Fruit fly (Drosophila melanogaster) whole organism, embryonic: ENCODE measurements around the gene CG10793.
A peak's percentile ranks its signal among the peaks of the same experiment; 100 is the strongest.

Experiments used
- Blimp-1 ChIP-seq: fragments of 200-800 bp; sonication (Bioruptor generic); optimal IDR thresholded peaks from 3 replicates; lab custom pipeline; 2018; ENCODE audit warnings: missing biosample characterization, missing genetic modification characterization, mild to moderate bottlenecking, moderate library complexity, missing genetic modification reagents
- CG10267 ChIP-seq: fragments of 200-800 bp; sonication (Bioruptor generic); optimal IDR thresholded peaks from 2 replicates; lab custom pipeline; 2018; ENCODE audit warnings: missing biosample characterization, mild to moderate bottlenecking, missing genetic modification characterization, moderate library complexity
- CG10565 ChIP-seq: fragments of 200-800 bp; sonication (Bioruptor generic); optimal IDR thresholded peaks from 3 replicates; lab custom pipeline; 2016; ENCODE audit warnings: missing biosample characterization, mild to moderate bottlenecking, missing genetic modification characterization
- CG12236 ChIP-seq: fragments of 200-800 bp; sonication (Bioruptor generic); optimal IDR thresholded peaks from 2 replicates; lab custom pipeline; 2016; ENCODE audit warnings: missing biosample characterization, missing genetic modification characterization
- CG12299 ChIP-seq: fragments of 200-800 bp; sonication (Bioruptor generic); optimal IDR thresholded peaks from 2 replicates; lab custom pipeline; 2018; ENCODE audit warnings: missing biosample characterization, mild to moderate bottlenecking, missing genetic modification characterization
- CG12391 ChIP-seq: fragments of 200-800 bp; sonication (Bioruptor generic); optimal IDR thresholded peaks from 3 replicates; lab custom pipeline; 2018; ENCODE audit warnings: missing biosample characterization, mild to moderate bottlenecking, missing genetic modification characterization, moderate library complexity
- CG12744 ChIP-seq: fragments of 200-800 bp; sonication (Bioruptor generic); optimal IDR thresholded peaks from 2 replicates; lab custom pipeline; 2016; ENCODE audit warnings: missing biosample characterization, missing genetic modification characterization
- CG15696 ChIP-seq: fragments of 200-800 bp; sonication (Bioruptor generic); optimal IDR thresholded peaks from 2 replicates; lab custom pipeline; 2019; ENCODE audit warnings: missing biosample characterization, mild to moderate bottlenecking, missing genetic modification characterization, moderate library complexity
- CG16815 ChIP-seq: fragments of 200-800 bp; sonication (Bioruptor generic); optimal IDR thresholded peaks from 3 replicates; lab custom pipeline; 2017; ENCODE audit warnings: missing biosample characterization, mild to moderate bottlenecking, missing genetic modification characterization
- CG17359 ChIP-seq: fragments of 200-800 bp; sonication (Bioruptor generic); optimal IDR thresholded peaks from 3 replicates; lab custom pipeline; 2018; ENCODE audit warnings: missing biosample characterization, mild to moderate bottlenecking, missing genetic modification characterization, moderate library complexity
- CG2199 ChIP-seq: fragments of 200-800 bp; sonication (Bioruptor generic); IDR thresholded peaks from 3 replicates; pipeline ENCODE4 v1.3.6; 2022; ENCODE audit warnings: missing biosample characterization, missing genetic modification characterization
- CG31441 ChIP-seq: fragments of 200-800 bp; sonication (Bioruptor generic); IDR thresholded peaks from 2 replicates; pipeline ENCODE4 v1.3.6; 2022; ENCODE audit warnings: missing biosample characterization, missing genetic modification characterization
- CG32767 ChIP-seq: fragments of 200-800 bp; sonication (Bioruptor generic); IDR thresholded peaks from 2 replicates; pipeline ENCODE4 v1.3.6; 2022; ENCODE audit warnings: missing biosample characterization, missing genetic modification characterization
- CG32772 ChIP-seq: fragments of 200-800 bp; sonication (Bioruptor generic); IDR thresholded peaks from 2 replicates; pipeline ENCODE4 v1.3.6; 2022; ENCODE audit warnings: missing biosample characterization, missing genetic modification characterization
- CG6689 ChIP-seq: fragments of 200-800 bp; sonication (Bioruptor generic); IDR thresholded peaks from 2 replicates; pipeline ENCODE4 v1.3.6; 2022; ENCODE audit warnings: missing biosample characterization, missing genetic modification characterization
- CG7372 ChIP-seq: fragments of 200-800 bp; sonication (Bioruptor generic); IDR thresholded peaks from 2 replicates; pipeline ENCODE4 v1.3.6; 2022; ENCODE audit warnings: missing biosample characterization, missing genetic modification characterization
- CG8281 ChIP-seq: fragments of 200-800 bp; sonication (Bioruptor generic); optimal IDR thresholded peaks from 2 replicates; lab custom pipeline; 2018; ENCODE audit warnings: missing biosample characterization, mild to moderate bottlenecking, missing genetic modification characterization, moderate library complexity
- CG8924 ChIP-seq: fragments of 200-800 bp; optimal IDR thresholded peaks from 3 replicates; lab custom pipeline; 2019; ENCODE audit warnings: missing biosample characterization, mild to moderate bottlenecking, missing genetic modification characterization, moderate library complexity
- CG9609 ChIP-seq: fragments of 200-800 bp; sonication (Bioruptor generic); optimal IDR thresholded peaks from 3 replicates; lab custom pipeline; 2016; ENCODE audit warnings: missing biosample characterization, missing genetic modification characterization
- Chrac-16 ChIP-seq: fragments of 200-800 bp; sonication (Bioruptor generic); optimal IDR thresholded peaks from 3 replicates; lab custom pipeline; 2016; ENCODE audit warnings: missing biosample characterization, missing genetic modification characterization
- Mad ChIP-seq: fragments of 200-800 bp; sonication (Bioruptor generic); optimal IDR thresholded peaks from 2 replicates; lab custom pipeline; 2016; ENCODE audit warnings: missing biosample characterization, missing genetic modification characterization
- Med ChIP-seq: fragments of 200-800 bp; sonication (Bioruptor generic); peaks from one replicate; lab custom pipeline; 2016; ENCODE audit warnings: missing biosample characterization, missing genetic modification characterization, mild to moderate bottlenecking, inconsistent platforms, moderate library complexity
- Oli ChIP-seq: fragments of 200-800 bp; sonication (Bioruptor generic); optimal IDR thresholded peaks from 2 replicates; lab custom pipeline; 2018; ENCODE audit warnings: missing biosample characterization, mild to moderate bottlenecking, missing genetic modification characterization, moderate library complexity
- Opbp ChIP-seq: fragments of 200-800 bp; sonication (Bioruptor generic); IDR thresholded peaks from 3 replicates; pipeline ENCODE4 v1.3.6; 2022; ENCODE audit warnings: missing biosample characterization, missing genetic modification characterization; ENCODE audit not compliant: partially characterized antibody
- Poxn ChIP-seq: fragments of 200-800 bp; sonication (Bioruptor generic); IDR thresholded peaks from 2 replicates; pipeline ENCODE4 v1.3.6; 2022; ENCODE audit warnings: missing biosample characterization, missing genetic modification characterization
- Ssrp ChIP-seq: fragments of 200-800 bp; sonication (Bioruptor generic); optimal IDR thresholded peaks from 2 replicates; lab custom pipeline; 2018; ENCODE audit warnings: missing biosample characterization, mild to moderate bottlenecking, missing genetic modification characterization, moderate library complexity
- Xbp1 ChIP-seq: fragments of 200-800 bp; sonication (Bioruptor generic); optimal IDR thresholded peaks from 3 replicates; lab custom pipeline; 2016; ENCODE audit warnings: missing biosample characterization, mild to moderate bottlenecking, missing genetic modification characterization
- chinmo ChIP-seq: fragments of 200-800 bp; sonication (Bioruptor generic); IDR thresholded peaks from 4 replicates; pipeline ENCODE4 v1.3.6; 2022; ENCODE audit warnings: missing biosample characterization, missing genetic modification characterization; ENCODE audit not compliant: partially characterized antibody
- crol ChIP-seq: fragments of 200-800 bp; sonication (Bioruptor generic); IDR thresholded peaks from 2 replicates; pipeline ENCODE4 v1.3.6; 2022; ENCODE audit warnings: missing biosample characterization, missing genetic modification characterization
- cwo ChIP-seq: fragments of 200-800 bp; sonication (Bioruptor generic); optimal IDR thresholded peaks from 3 replicates; lab custom pipeline; 2017; ENCODE audit warnings: missing biosample characterization, missing genetic modification characterization, mild to moderate bottlenecking, moderate library complexity, missing genetic modification reagents
- dimm ChIP-seq: fragments of 200-800 bp; sonication (Bioruptor generic); IDR thresholded peaks from 2 replicates; pipeline ENCODE4 v1.3.6; 2022; ENCODE audit warnings: missing biosample characterization, missing genetic modification characterization
- dmrt99B ChIP-seq: fragments of 200-800 bp; sonication (Bioruptor generic); optimal IDR thresholded peaks from 2 replicates; lab custom pipeline; 2018; ENCODE audit warnings: missing biosample characterization, mild to moderate bottlenecking, missing genetic modification characterization, moderate library complexity
- gem ChIP-seq: fragments of 200-800 bp; sonication (Bioruptor generic); optimal IDR thresholded peaks from 2 replicates; lab custom pipeline; 2019; ENCODE audit warnings: missing biosample characterization, mild to moderate bottlenecking, missing genetic modification characterization, moderate library complexity
- grau ChIP-seq: fragments of 200-800 bp; optimal IDR thresholded peaks from 3 replicates; lab custom pipeline; 2019; ENCODE audit warnings: missing biosample characterization, mild to moderate bottlenecking, missing genetic modification characterization, moderate library complexity
- kni ChIP-seq: fragments of 200-800 bp; sonication (Bioruptor generic); optimal IDR thresholded peaks from 3 replicates; lab custom pipeline; 2017; ENCODE audit warnings: mild to moderate bottlenecking, missing biosample characterization, missing genetic modification reagents, missing genetic modification characterization
- lmd ChIP-seq: fragments of 200-800 bp; sonication (Bioruptor generic); IDR thresholded peaks from 2 replicates; pipeline ENCODE4 v1.3.6; 2022; ENCODE audit warnings: missing biosample characterization, missing genetic modification characterization
- lola ChIP-seq, 3 experiments: fragments of >200 bp in 2 of 3; fragments of 200-800 bp in 1 of 3; sonication (Bioruptor generic) in 1 of 3; optimal IDR thresholded peaks; 2 replicates each; lab custom pipeline; 2017 to 2019; ENCODE audit warnings: missing biosample characterization in 3 of 3, missing genetic modification characterization in 3 of 3, mild to moderate bottlenecking in 1 of 3, moderate library complexity in 1 of 3
- otp ChIP-seq: fragments of 200-800 bp; sonication (Bioruptor generic); IDR thresholded peaks from 3 replicates; pipeline ENCODE4, ENCODE4 v1.3.6; 2022; ENCODE audit warnings: missing biosample characterization, missing genetic modification characterization
- pb ChIP-seq: fragments of 200-800 bp; sonication (Bioruptor generic); optimal IDR thresholded peaks from 3 replicates; lab custom pipeline; 2016; ENCODE audit warnings: missing biosample characterization, missing genetic modification characterization
- phol ChIP-seq: fragments of 200-800 bp; sonication (Bioruptor generic); optimal IDR thresholded peaks from 3 replicates; lab custom pipeline; 2018; ENCODE audit warnings: missing biosample characterization, mild to moderate bottlenecking, missing genetic modification characterization, moderate library complexity
- pnt ChIP-seq: fragments of 200-800 bp; sonication (Bioruptor generic); optimal IDR thresholded peaks from 3 replicates; lab custom pipeline; 2016; ENCODE audit warnings: missing biosample characterization, missing genetic modification characterization
- sens ChIP-seq: fragments of 200-800 bp; sonication (Bioruptor generic); peaks from one replicate; lab custom pipeline; 2016; ENCODE audit warnings: missing biosample characterization, missing genetic modification characterization
- sqz ChIP-seq: fragments of 200-800 bp; sonication (Bioruptor generic); optimal IDR thresholded peaks from 3 replicates; lab custom pipeline; 2018; ENCODE audit warnings: missing biosample characterization, mild to moderate bottlenecking, missing genetic modification characterization
- unpg ChIP-seq: fragments of 200-800 bp; sonication (Bioruptor generic); optimal IDR thresholded peaks from 3 replicates; lab custom pipeline; 2018; ENCODE audit warnings: missing biosample characterization, mild to moderate bottlenecking, missing genetic modification characterization, moderate library complexity
- zen ChIP-seq: fragments of 200-800 bp; sonication (Bioruptor generic); optimal IDR thresholded peaks from 3 replicates; lab custom pipeline; 2018; ENCODE audit warnings: missing biosample characterization, mild to moderate bottlenecking, missing genetic modification characterization, moderate library complexity

CG10793 gene

dm6 chrX:3350982-3351381 is 34.8 kb upstream of the CG10793 start (continued):
- TF ChIP-seq CG16815 (GFP tag; lab: Kevin White, UChicago) = peak; percentile 6
- TF ChIP-seq Poxn (GFP tag; lab: Robert Waterston, UW) = no peak
- no peak for TF ChIP-seq dimm (GFP tag; lab: Robert Waterston, UW)
- no peak for TF ChIP-seq pnt (GFP tag; lab: Kevin White, UChicago)
- no peak for TF ChIP-seq CG8924 (tag; lab: Kevin White, UChicago)
- no peak for TF ChIP-seq Mad (GFP tag; lab: Kevin White, UChicago)
- TF ChIP-seq CG12299 (tag; lab: Kevin White, UChicago) = no peak
- peak; percentile 1 for TF ChIP-seq Chrac-16
- TF ChIP-seq gem = peak; percentile 46
- TF ChIP-seq Oli = peak; percentile 15
- peak; percentile 36; the same call in 1 of the 2 replicates for TF ChIP-seq CG31441 (GFP tag; lab: Robert Waterston, UW)
- peak; percentile 1 for TF ChIP-seq Ssrp (tag; lab: Kevin White, UChicago)
- TF ChIP-seq grau (tag; lab: Kevin White, UChicago) = peak; percentile 9
- no peak for TF ChIP-seq CG12236 (GFP tag; lab: Kevin White, UChicago)
- TF ChIP-seq CG10267 = peak; percentile 13
- no peak for TF ChIP-seq cwo (GFP tag; lab: Kevin White, UChicago)
- 0 out of 2 replicates have a peak, but pooled peaks have one; percentile 19 for TF ChIP-seq CG32767
- TF ChIP-seq Med (GFP tag; lab: Kevin White, UChicago) = peak; percentile 55
- peak; percentile 3 for TF ChIP-seq zen (tag; lab: Kevin White, UChicago)
- TF ChIP-seq CG10565 (GFP tag; lab: Kevin White, UChicago) = no peak
- TF ChIP-seq pb (GFP tag; lab: Kevin White, UChicago) = no peak
- TF ChIP-seq CG12391 = peak; percentile 21
- no peak for TF ChIP-seq CG12744 (GFP tag; lab: Kevin White, UChicago)
- TF ChIP-seq CG15696 (tag; lab: Kevin White, UChicago) = peak; percentile 26
- TF ChIP-seq chinmo (GFP tag; lab: Robert Waterston, UW) = no peak
- TF ChIP-seq otp (GFP tag; lab: Robert Waterston, UW) = no peak
- TF ChIP-seq Xbp1 (GFP tag; lab: Kevin White, UChicago) = peak; percentile 12
- 0 out of 2 replicates have a peak, but pooled peaks have one; percentile 14 for TF ChIP-seq lmd
- no peak for TF ChIP-seq kni (GFP tag; lab: Kevin White, UChicago)
- TF ChIP-seq unpg (GFP tag; lab: Kevin White, UChicago) = peak; percentile 12
- TF ChIP-seq CG6689 (GFP tag; lab: Robert Waterston, UW) = peak; percentile 36; the same call in 1 of the 2 replicates
- TF ChIP-seq dmrt99B = peak; percentile 11
- TF ChIP-seq phol (tag; lab: Kevin White, UChicago) = peak; percentile 25
- TF ChIP-seq lola (GFP tag; optimal IDR thresholded peaks at IDR 0.05; lab: Kevin White, UChicago) = peak in 1 of 3 experiments; percentile 49
- TF ChIP-seq Opbp (GFP tag; lab: Robert Waterston, UW) = no peak

dm6 chrX:3349598-3350237 is 33.5 kb upstream of the CG10793 start:
- TF ChIP-seq CG2199 (GFP tag; lab: Robert Waterston, UW) (0 out of 3 replicates have a peak, but pooled peaks have one; percentile 68), CG17359 (tag; lab: Kevin White, UChicago) (peak; percentile 71), Blimp-1 (GFP tag; lab: Kevin White, UChicago) (peak; percentile 28), sens (GFP tag; lab: Kevin White, UChicago) (peak; percentile 62), sqz (GFP tag; lab: Kevin White, UChicago) (peak; percentile 80), CG7372 (GFP tag; lab: Robert Waterston, UW) (no peak), CG32772 (GFP tag; lab: Robert Waterston, UW) (no peak; the same call in none of the 2 replicates), Med (GFP tag; lab: Kevin White, UChicago) (peak; percentile 35), crol (GFP tag; lab: Robert Waterston, UW) (peak; percentile 68; the same call in 1 of the 2 replicates), CG9609 (GFP tag; lab: Kevin White, UChicago) (no peak), CG8281 (tag; lab: Kevin White, UChicago) (peak; percentile 97)
